Worm (Caenorhabditis elegans) whole organism, L3 larva: ENCODE results near the gene C15B12.4.

Experiments used
- R02D3.7 ChIP-seq: fragments of 150-350 bp; optimal IDR thresholded peaks from 2 replicates; lab custom pipeline; 2014; ENCODE audit warnings: missing biosample characterization, missing genetic modification characterization
- ama-1 ChIP-seq: fragments of 150-350 bp; optimal IDR thresholded peaks from 2 replicates; lab custom pipeline; 2018
- ceh-82 ChIP-seq: fragments of 150-350 bp; optimal IDR thresholded peaks from 2 replicates; lab custom pipeline; 2014; ENCODE audit warnings: missing biosample characterization, missing genetic modification characterization
- elt-3 ChIP-seq, 3 experiments: fragments of 150-350 bp in 1 of 3; sonication (generic microtip) in 2 of 3; optimal IDR thresholded peaks; 2 replicates in 2 of 3; 4 replicates in 1 of 3; lab custom pipeline; 2014 to 2017; ENCODE audit warnings: missing biosample characterization in 3 of 3, missing genetic modification characterization in 3 of 3
- fos-1 ChIP-seq: fragments of 150-350 bp; optimal IDR thresholded peaks from 2 replicates; lab custom pipeline; 2014; ENCODE audit warnings: missing biosample characterization, missing genetic modification characterization
- lin-15B ChIP-seq: fragments of 150-350 bp; optimal IDR thresholded peaks from 2 replicates; lab custom pipeline; 2014; ENCODE audit warnings: missing biosample characterization, missing genetic modification characterization
- mdl-1 ChIP-seq: fragments of 150-350 bp; optimal IDR thresholded peaks from 2 replicates; lab custom pipeline; 2014; ENCODE audit warnings: missing biosample characterization, missing genetic modification characterization
- nhr-11 ChIP-seq: fragments of 150-350 bp; optimal IDR thresholded peaks from 2 replicates; lab custom pipeline; 2014; ENCODE audit warnings: missing biosample characterization, missing genetic modification characterization
- nhr-12 ChIP-seq: fragments of 150-350 bp; optimal IDR thresholded peaks from 2 replicates; lab custom pipeline; 2014; ENCODE audit warnings: missing biosample characterization, missing genetic modification characterization
- skn-1 ChIP-seq: fragments of 150-350 bp; optimal IDR thresholded peaks from 2 replicates; lab custom pipeline; 2014; ENCODE audit warnings: missing biosample characterization, missing genetic modification characterization
- snpc-4 ChIP-seq: fragments of 150-350 bp; optimal IDR thresholded peaks from 2 replicates; lab custom pipeline; 2014; ENCODE audit warnings: missing biosample characterization, missing genetic modification characterization

ce11 chrX:6520644-6521043 lies 47.1 kb upstream of the C15B12.4 start:
- TF ChIP-seq lin-15B (no peak), skn-1 (tag; lab: Kevin White, UChicago) (peak; percentile 82), nhr-12 (tag; lab: Kevin White, UChicago) (no peak), ceh-82 (tag; lab: Kevin White, UChicago) (no peak), fos-1 (tag; lab: Kevin White, UChicago) (no peak), elt-3 (tag; optimal IDR thresholded peaks at IDR 0.05; lab: Kevin White, UChicago) (no peak), snpc-4 (tag; lab: Kevin White, UChicago) (no peak), ama-1 (lab: Kevin White, UChicago) (no peak), mdl-1 (tag; lab: Kevin White, UChicago) (no peak), nhr-11 (tag; lab: Kevin White, UChicago) (no peak), R02D3.7 (tag; lab: Kevin White, UChicago) (no peak)
